Fruit fly (Drosophila melanogaster) whole organism, embryonic: Measurements from ENCODE around the gene Hr78.

ENCODE experiments used
- Atf-2 ChIP-seq: fragments of 200-800 bp; sonication (Bioruptor generic); optimal IDR thresholded peaks from 2 replicates; lab custom pipeline; 2016; ENCODE audit warnings: missing biosample characterization, missing genetic modification characterization
- Atf3 ChIP-seq: fragments of 200-800 bp; sonication (Bioruptor generic); optimal IDR thresholded peaks from 3 replicates; lab custom pipeline; 2016; ENCODE audit warnings: missing biosample characterization, missing genetic modification characterization
- B-H1 ChIP-seq: fragments of 200-800 bp; sonication (Bioruptor generic); IDR thresholded peaks from 3 replicates; pipeline ENCODE4 v1.3.6; 2022; ENCODE audit warnings: missing biosample characterization, missing genetic modification characterization
- CG1024 ChIP-seq: fragments of 200-800 bp; sonication (Bioruptor generic); IDR thresholded peaks from 2 replicates; pipeline ENCODE4 v1.3.6; 2022; ENCODE audit warnings: missing biosample characterization, missing genetic modification characterization
- CG11085 ChIP-seq: fragments of 200-800 bp; sonication (Bioruptor generic); IDR thresholded peaks from 2 replicates; pipeline ENCODE4 v1.3.6; 2022; ENCODE audit warnings: missing biosample characterization, missing genetic modification characterization
- CG11456 ChIP-seq: fragments of 200-800 bp; sonication (Bioruptor generic); IDR thresholded peaks from 3 replicates; pipeline ENCODE4 v1.3.6; 2022; ENCODE audit warnings: missing biosample characterization, missing genetic modification characterization
- CG12942 ChIP-seq: fragments of 200-800 bp; sonication (Bioruptor generic); optimal IDR thresholded peaks from 3 replicates; lab custom pipeline; 2016; ENCODE audit warnings: missing biosample characterization, missing genetic modification characterization
- CG14050 ChIP-seq: fragments of 200-800 bp; sonication (Bioruptor generic); IDR thresholded peaks from 3 replicates; pipeline ENCODE4 v1.3.6; 2022; ENCODE audit warnings: missing biosample characterization, missing genetic modification characterization
- CG15073 ChIP-seq: fragments of 200-800 bp; sonication (Bioruptor generic); optimal IDR thresholded peaks from 2 replicates; lab custom pipeline; 2016; ENCODE audit warnings: missing biosample characterization, missing genetic modification characterization
- CG1647 ChIP-seq: fragments of 200-800 bp; sonication (Bioruptor generic); optimal IDR thresholded peaks from 3 replicates; lab custom pipeline; 2016; ENCODE audit warnings: missing biosample characterization, missing genetic modification characterization
- CG17612 ChIP-seq: fragments of 200-800 bp; sonication (Bioruptor generic); IDR thresholded peaks from 2 replicates; pipeline ENCODE4 v1.3.6; 2022; ENCODE audit warnings: missing biosample characterization, missing genetic modification characterization
- CG18262 ChIP-seq: fragments of 200-800 bp; optimal IDR thresholded peaks from 3 replicates; lab custom pipeline; 2019; ENCODE audit warnings: missing biosample characterization, mild to moderate bottlenecking, missing genetic modification characterization, moderate library complexity
- CG18599 ChIP-seq: fragments of 200-800 bp; sonication (Bioruptor generic); optimal IDR thresholded peaks from 3 replicates; lab custom pipeline; 2017; ENCODE audit warnings: missing biosample characterization, missing genetic modification characterization, mild to moderate bottlenecking, moderate library complexity, missing genetic modification reagents
- CG2199 ChIP-seq: fragments of 200-800 bp; sonication (Bioruptor generic); IDR thresholded peaks from 3 replicates; pipeline ENCODE4 v1.3.6; 2022; ENCODE audit warnings: missing biosample characterization, missing genetic modification characterization
- CG2875 ChIP-seq: fragments of 200-800 bp; sonication (Bioruptor generic); optimal IDR thresholded peaks from 2 replicates; lab custom pipeline; 2017; ENCODE audit warnings: missing biosample characterization, mild to moderate bottlenecking, missing genetic modification characterization, missing genetic modification reagents
- CG6813 ChIP-seq: fragments of 200-800 bp; sonication (Bioruptor generic); optimal IDR thresholded peaks from 2 replicates; lab custom pipeline; 2017; ENCODE audit warnings: missing biosample characterization, missing genetic modification characterization, mild to moderate bottlenecking, moderate library complexity, missing genetic modification reagents
- CG7372 ChIP-seq: fragments of 200-800 bp; sonication (Bioruptor generic); IDR thresholded peaks from 2 replicates; pipeline ENCODE4 v1.3.6; 2022; ENCODE audit warnings: missing biosample characterization, missing genetic modification characterization
- CG8281 ChIP-seq: fragments of 200-800 bp; sonication (Bioruptor generic); optimal IDR thresholded peaks from 2 replicates; lab custom pipeline; 2018; ENCODE audit warnings: missing biosample characterization, mild to moderate bottlenecking, missing genetic modification characterization, moderate library complexity
- CG8765 ChIP-seq: fragments of 200-800 bp; sonication (Bioruptor generic); IDR thresholded peaks from 2 replicates; pipeline ENCODE4 v1.3.6; 2022; ENCODE audit warnings: missing biosample characterization, missing genetic modification characterization
- CG9817 ChIP-seq: fragments of 200-800 bp; sonication (Bioruptor generic); optimal IDR thresholded peaks from 2 replicates; lab custom pipeline; 2018; ENCODE audit warnings: missing biosample characterization, mild to moderate bottlenecking, missing genetic modification characterization, moderate library complexity
- CHES-1-like ChIP-seq: fragments of 200-800 bp; sonication (Bioruptor generic); optimal IDR thresholded peaks from 2 replicates; lab custom pipeline; 2016; ENCODE audit warnings: missing biosample characterization, missing genetic modification characterization
- Camta ChIP-seq: fragments of 200-800 bp; sonication (Bioruptor generic); optimal IDR thresholded peaks from 2 replicates; lab custom pipeline; 2016; ENCODE audit warnings: missing biosample characterization, missing genetic modification characterization
- D ChIP-seq, 2 experiments: fragments of 200-800 bp in 1 of 2; fragments of >200 bp in 1 of 2; sonication (Bioruptor generic) in 1 of 2; optimal IDR thresholded peaks; 2 replicates in 1 of 2; 3 replicates in 1 of 2; lab custom pipeline; 2017; ENCODE audit warnings: mild to moderate bottlenecking in 1 of 2, missing biosample characterization in 1 of 2, missing genetic modification characterization in 1 of 2, missing genetic modification reagents in 1 of 2
- D19A ChIP-seq: fragments of 200-800 bp; optimal IDR thresholded peaks from 3 replicates; lab custom pipeline; 2019; ENCODE audit warnings: missing biosample characterization, mild to moderate bottlenecking, missing genetic modification characterization, moderate library complexity
- Dek ChIP-seq: fragments of 200-800 bp; sonication (Bioruptor generic); optimal IDR thresholded peaks from 3 replicates; lab custom pipeline; 2019; ENCODE audit warnings: missing biosample characterization, mild to moderate bottlenecking, missing genetic modification characterization, moderate library complexity
- Fer3 ChIP-seq: fragments of 200-800 bp; sonication (Bioruptor generic); optimal IDR thresholded peaks from 2 replicates; lab custom pipeline; 2018; ENCODE audit warnings: missing biosample characterization, mild to moderate bottlenecking, missing genetic modification characterization, moderate library complexity
- Gsc ChIP-seq: fragments of 200-800 bp; sonication (Bioruptor generic); IDR thresholded peaks from 2 replicates; pipeline ENCODE4 v1.3.6; 2022; ENCODE audit warnings: missing biosample characterization, missing genetic modification characterization
- Hand ChIP-seq: fragments of 200-800 bp; sonication (Bioruptor generic); optimal IDR thresholded peaks from 2 replicates; lab custom pipeline; 2017; ENCODE audit warnings: mild to moderate bottlenecking, missing biosample characterization, missing genetic modification reagents, missing genetic modification characterization
- HmgD ChIP-seq: fragments of 200-800 bp; sonication (Bioruptor generic); optimal IDR thresholded peaks from 3 replicates; lab custom pipeline; 2016; ENCODE audit warnings: missing biosample characterization, missing genetic modification characterization
- Hr3 ChIP-seq: fragments of 200-800 bp; sonication (Bioruptor generic); optimal IDR thresholded peaks from 3 replicates; lab custom pipeline; 2016; ENCODE audit warnings: missing biosample characterization, missing genetic modification characterization
- Hr39 ChIP-seq: fragments of >200 bp; optimal IDR thresholded peaks from 2 replicates; lab custom pipeline; 2017
- Hr51 ChIP-seq, 2 experiments: fragments of 200-800 bp; sonication (Bioruptor generic); optimal IDR thresholded peaks; 2 replicates in 1 of 2; 3 replicates in 1 of 2; lab custom pipeline; 2016 to 2018; ENCODE audit warnings: missing biosample characterization in 2 of 2, missing genetic modification characterization in 2 of 2, mild to moderate bottlenecking in 1 of 2, moderate library complexity in 1 of 2
- Lpt ChIP-seq: fragments of >200 bp; optimal IDR thresholded peaks from 2 replicates; lab custom pipeline; 2018; ENCODE audit warnings: missing biosample characterization, missing genetic modification characterization
- Mes4 ChIP-seq: fragments of 200-800 bp; sonication (Bioruptor generic); optimal IDR thresholded peaks from 2 replicates; lab custom pipeline; 2016; ENCODE audit warnings: missing biosample characterization, missing genetic modification characterization
- Nf-YB ChIP-seq: fragments of 200-800 bp; sonication (Bioruptor generic); optimal IDR thresholded peaks from 3 replicates; lab custom pipeline; 2019; ENCODE audit warnings: missing biosample characterization, mild to moderate bottlenecking, missing genetic modification characterization, moderate library complexity
- Ssrp ChIP-seq: fragments of 200-800 bp; sonication (Bioruptor generic); optimal IDR thresholded peaks from 2 replicates; lab custom pipeline; 2018; ENCODE audit warnings: missing biosample characterization, mild to moderate bottlenecking, missing genetic modification characterization, moderate library complexity
- Taf1 ChIP-seq: fragments of 200-800 bp; sonication (Bioruptor generic); IDR thresholded peaks from 2 replicates; pipeline ENCODE4 v1.3.6; 2022; ENCODE audit warnings: missing biosample characterization, missing genetic modification characterization
- amos ChIP-seq: fragments of 200-800 bp; sonication (Bioruptor generic); IDR thresholded peaks from 2 replicates; pipeline ENCODE4 v1.3.6; 2022; ENCODE audit warnings: missing biosample characterization, missing genetic modification characterization; ENCODE audit not compliant: partially characterized antibody
- ato ChIP-seq: fragments of 200-800 bp; sonication (Bioruptor generic); IDR thresholded peaks from 2 replicates; pipeline ENCODE4 v1.3.6; 2022; ENCODE audit warnings: missing biosample characterization, missing genetic modification characterization; ENCODE audit not compliant: partially characterized antibody
- bbx ChIP-seq: fragments of 200-800 bp; sonication (Bioruptor generic); IDR thresholded peaks from 2 replicates; pipeline ENCODE4 v1.3.6; 2022; ENCODE audit warnings: missing biosample characterization, missing genetic modification characterization; ENCODE audit not compliant: partially characterized antibody
- gcm ChIP-seq: fragments of 200-800 bp; sonication (Bioruptor generic); optimal IDR thresholded peaks from 2 replicates; lab custom pipeline; 2019; ENCODE audit warnings: missing biosample characterization, mild to moderate bottlenecking, missing genetic modification characterization, moderate library complexity
- gem ChIP-seq: fragments of 200-800 bp; sonication (Bioruptor generic); optimal IDR thresholded peaks from 2 replicates; lab custom pipeline; 2019; ENCODE audit warnings: missing biosample characterization, mild to moderate bottlenecking, missing genetic modification characterization, moderate library complexity
- gsb ChIP-seq: fragments of 200-800 bp; sonication (Bioruptor generic); IDR thresholded peaks from 2 replicates; pipeline ENCODE4 v1.3.6; 2022; ENCODE audit warnings: missing biosample characterization, missing genetic modification characterization
- gt ChIP-seq: fragments of 200-800 bp; sonication (Bioruptor generic); IDR thresholded peaks from 2 replicates; pipeline ENCODE4 v1.3.6; 2022; ENCODE audit warnings: missing biosample characterization, missing genetic modification characterization
- h ChIP-seq: fragments of >200 bp; optimal IDR thresholded peaks from 2 replicates; lab custom pipeline; 2017
- inv ChIP-seq: fragments of 200-800 bp; sonication (Bioruptor generic); IDR thresholded peaks from 2 replicates; pipeline ENCODE4 v1.3.6; 2022; ENCODE audit warnings: missing biosample characterization, missing genetic modification characterization; ENCODE audit not compliant: partially characterized antibody
- nmo ChIP-seq: fragments of 200-800 bp; sonication (Bioruptor generic); optimal IDR thresholded peaks from 2 replicates; lab custom pipeline; 2018; ENCODE audit warnings: missing biosample characterization, mild to moderate bottlenecking, missing genetic modification characterization, moderate library complexity
- salm ChIP-seq: fragments of 200-800 bp; sonication (Bioruptor generic); optimal IDR thresholded peaks from 2 replicates; lab custom pipeline; 2018; ENCODE audit warnings: missing biosample characterization, mild to moderate bottlenecking, missing genetic modification characterization
- sima ChIP-seq: fragments of 200-800 bp; sonication (Bioruptor generic); optimal IDR thresholded peaks from 2 replicates; lab custom pipeline; 2016; ENCODE audit warnings: missing biosample characterization, missing genetic modification characterization
- stwl ChIP-seq: fragments of 200-800 bp; sonication (Bioruptor generic); optimal IDR thresholded peaks from 3 replicates; lab custom pipeline; 2018; ENCODE audit warnings: missing biosample characterization, mild to moderate bottlenecking, missing genetic modification characterization, moderate library complexity
- vvl ChIP-seq: fragments of 200-800 bp; sonication (Bioruptor generic); IDR thresholded peaks from 2 replicates; pipeline ENCODE4 v1.3.6; 2022; ENCODE audit warnings: missing biosample characterization, missing genetic modification characterization
- zf30C ChIP-seq: fragments of 200-800 bp; sonication (Bioruptor generic); optimal IDR thresholded peaks from 3 replicates; lab custom pipeline; 2018; ENCODE audit warnings: missing biosample characterization, mild to moderate bottlenecking, missing genetic modification characterization

Hr78 gene

dm6 chr3L:21536857-21537256, 39.6 kb upstream of the Hr78 start, which contains the start of gene Rpn10 (continued):
- TF ChIP-seq Hr51 (GFP tag; optimal IDR thresholded peaks at IDR 0.05; lab: Kevin White, UChicago) = no peak
- TF ChIP-seq vvl (GFP tag; lab: Robert Waterston, UW) = no peak; the same call in 1 of the 2 replicates
- no peak for TF ChIP-seq Dek (tag; lab: Kevin White, UChicago)
- TF ChIP-seq zf30C = peak; percentile 78
- TF ChIP-seq D19A (tag; lab: Kevin White, UChicago) = peak; percentile 43
- no peak for TF ChIP-seq CG8765 (GFP tag; lab: Robert Waterston, UW)
- TF ChIP-seq CG12942 (GFP tag; lab: Kevin White, UChicago) = no peak
- TF ChIP-seq CG8281 (tag; lab: Kevin White, UChicago) = no peak
- TF ChIP-seq Camta (GFP tag; lab: Kevin White, UChicago) = no peak
- no peak for TF ChIP-seq CG18599 (GFP tag; lab: Kevin White, UChicago)
- TF ChIP-seq Nf-YB = no peak
- TF ChIP-seq CG7372 (GFP tag; lab: Robert Waterston, UW) = no peak
- no peak for TF ChIP-seq Ssrp (tag; lab: Kevin White, UChicago)
- TF ChIP-seq Hand (GFP tag; lab: Kevin White, UChicago) = no peak
- no peak for TF ChIP-seq D (optimal IDR thresholded peaks at IDR 0.05; lab: Kevin White, UChicago)
- no peak for TF ChIP-seq D (GFP tag; optimal IDR thresholded peaks at IDR 0.05; lab: Kevin White, UChicago)
- TF ChIP-seq CG14050 (GFP tag; lab: Robert Waterston, UW) = no peak
- TF ChIP-seq CG11456 = no peak
- TF ChIP-seq Hr3 (GFP tag; lab: Kevin White, UChicago) = no peak
- TF ChIP-seq Fer3 (tag; lab: Kevin White, UChicago) = peak; percentile 2
- peak; percentile 97 for TF ChIP-seq inv (GFP tag; lab: Robert Waterston, UW)
- 0 out of 3 replicates have a peak, but pooled peaks have one; percentile 74 for TF ChIP-seq CG2199 (GFP tag; lab: Robert Waterston, UW)
- no peak for TF ChIP-seq Hr39 (lab: Kevin White, UChicago)
- TF ChIP-seq CG11085 = no peak
- TF ChIP-seq CG1024 (GFP tag; lab: Robert Waterston, UW) = no peak
- no peak for TF ChIP-seq gt
- peak; percentile 7 for TF ChIP-seq CG18262 (tag; lab: Kevin White, UChicago)
- no peak for TF ChIP-seq salm (tag; lab: Kevin White, UChicago)
- no peak for TF ChIP-seq Mes4 (GFP tag; lab: Kevin White, UChicago)
- TF ChIP-seq Lpt (GFP tag; lab: Kevin White, UChicago) = no peak
- TF ChIP-seq CG9817 (tag; lab: Kevin White, UChicago) = no peak
- peak; percentile 98 for TF ChIP-seq bbx
- no peak for TF ChIP-seq Atf-2 (GFP tag; lab: Kevin White, UChicago)
- TF ChIP-seq CG2875 (GFP tag; lab: Kevin White, UChicago) = no peak
- TF ChIP-seq CG17612 (GFP tag; lab: Robert Waterston, UW) = no peak
- no peak for TF ChIP-seq Gsc (GFP tag; lab: Robert Waterston, UW)
- TF ChIP-seq gsb = no peak
- TF ChIP-seq Taf1 (GFP tag; lab: Robert Waterston, UW) = no peak
- peak; percentile 72 for TF ChIP-seq nmo (GFP tag; lab: Kevin White, UChicago)
- TF ChIP-seq CG1647 = no peak
- no peak for TF ChIP-seq CG6813 (GFP tag; lab: Kevin White, UChicago)
- peak; percentile 89 for TF ChIP-seq stwl (tag; lab: Kevin White, UChicago)
- no peak for TF ChIP-seq sima (GFP tag; lab: Kevin White, UChicago)
- no peak for TF ChIP-seq B-H1 (GFP tag; lab: Robert Waterston, UW)
- TF ChIP-seq amos (GFP tag; lab: Robert Waterston, UW) = peak; percentile 99
- no peak for TF ChIP-seq h
- no peak for TF ChIP-seq gem (tag; lab: Kevin White, UChicago)
- peak; percentile 97 for TF ChIP-seq ato (GFP tag; lab: Robert Waterston, UW)
- TF ChIP-seq gcm = no peak
- TF ChIP-seq CG15073 (GFP tag; lab: Kevin White, UChicago) = no peak
- TF ChIP-seq Atf3 (GFP tag; lab: Kevin White, UChicago) = no peak
- peak; percentile 44 for TF ChIP-seq CHES-1-like (GFP tag; lab: Kevin White, UChicago)
- TF ChIP-seq HmgD (GFP tag; lab: Kevin White, UChicago) = peak; percentile 46
